Worm (Caenorhabditis elegans): ENCODE data around the gene ZC477.2.

Gene ZC477.2

ce11 chrIV:7083382-7083784 lies 24.6 kb upstream of the ZC477.2 start, which contains the start of gene Y43B11AR.3 (continued):
- TF ChIP-seq zip-11 (GFP tag; IDR thresholded peaks at IDR 0.05) (no peak), set-16 (GFP tag; IDR thresholded peaks at IDR 0.05) (no peak), pqm-1 (tag; optimal IDR thresholded peaks at IDR 0.05) (no peak)

- TF ChIP-seq saeg-2 (GFP tag; IDR thresholded peaks at IDR 0.05) = no peak
- TF ChIP-seq aly-2 (tag; optimal IDR thresholded peaks at IDR 0.05) = no peak
- TF ChIP-seq egl-27 (tag; optimal IDR thresholded peaks at IDR 0.05) = no peak
- TF ChIP-seq Y48G9A.11 (GFP tag; IDR thresholded peaks at IDR 0.05) = 0 out of 2 replicates have a peak, but pooled peaks have one; percentile 26
- TF ChIP-seq nhr-102 (tag; optimal IDR thresholded peaks at IDR 0.05) = no peak
- TF ChIP-seq dve-1 (tag; optimal IDR thresholded peaks at IDR 0.05; ENCODE audit: insufficient read depth) = no peak
- TF ChIP-seq zag-1 (tag; optimal IDR thresholded peaks at IDR 0.05) = no peak
- TF ChIP-seq lin-13 (GFP tag; optimal IDR thresholded peaks at IDR 0.05) = no peak
- peak; percentile 69 for TF ChIP-seq aha-1 (tag)
- no peak for TF ChIP-seq lim-7 (GFP tag; IDR thresholded peaks at IDR 0.05)
- TF ChIP-seq dmd-9 (GFP tag; IDR thresholded peaks at IDR 0.05) = no peak
- no peak for TF ChIP-seq F49E8.2 (tag; optimal IDR thresholded peaks at IDR 0.05; ENCODE audit: borderline replicate concordance)
- TF ChIP-seq nhr-42 (GFP tag; IDR thresholded peaks at IDR 0.05) = 0 out of 2 replicates have a peak, but pooled peaks have one; percentile 22
Observed at ce11 chrIV:7083976-7084375, 24.0 kb upstream of the ZC477.2 start.

- TF ChIP-seq lin-38 (GFP tag; IDR thresholded peaks at IDR 0.05) (peak; percentile 97), dmd-9 (GFP tag; IDR thresholded peaks at IDR 0.05) (peak; percentile 69), ztf-7 (tag; optimal IDR thresholded peaks at IDR 0.05) (no peak), vab-7 (GFP tag; IDR thresholded peaks at IDR 0.05) (peak; percentile 50; the same call in 1 of the 2 replicates), zag-1 (tag; optimal IDR thresholded peaks at IDR 0.05) (no peak), daf-19 (GFP tag; conservative IDR thresholded peaks at IDR 0.05) (0 out of 2 replicates have a peak, but pooled peaks have one; percentile 64), Y75B8A.6 (GFP tag; IDR thresholded peaks at IDR 0.05) (no peak), jun-1 (tag; optimal IDR thresholded peaks at IDR 0.05) (peak; percentile 23), F10B5.3 (tag; optimal IDR thresholded peaks at IDR 0.05) (no peak), attf-4 (tag; optimal IDR thresholded peaks at IDR 0.05) (no peak), nhr-25 (tag; optimal IDR thresholded peaks at IDR 0.05; ENCODE audit: borderline replicate concordance, insufficient read depth) (peak; percentile 43), ces-1 (GFP tag; optimal IDR thresholded peaks at IDR 0.05) (no peak), daf-8 (GFP tag; IDR thresholded peaks at IDR 0.05) (no peak), F26F4.8 (GFP tag; conservative IDR thresholded peaks at IDR 0.05) (no peak), nhr-237 (tag; optimal IDR thresholded peaks at IDR 0.05) (no peak), skn-1 (tag; optimal IDR thresholded peaks at IDR 0.05) (no peak), spr-3 (GFP tag; optimal IDR thresholded peaks at IDR 0.05) (no peak), unc-62 (GFP tag; optimal IDR thresholded peaks at IDR 0.05 in 1 of 2) (peak in 1 of 2 experiments; percentile 41), unc-62 (tag; optimal IDR thresholded peaks at IDR 0.05) (no peak), ceh-20 (GFP tag; IDR thresholded peaks at IDR 0.05) (peak; percentile 79), nhr-42 (GFP tag; IDR thresholded peaks at IDR 0.05) (0 out of 2 replicates have a peak, but pooled peaks have one; percentile 66), dpl-1 (GFP tag; optimal IDR thresholded peaks at IDR 0.05) (peak; percentile 87), lin-39 (tag; optimal IDR thresholded peaks at IDR 0.05) (no peak), ceh-44 (GFP tag; IDR thresholded peaks at IDR 0.05) (0 out of 2 replicates have a peak, but pooled peaks have one; percentile 5), fos-1 (tag; optimal IDR thresholded peaks at IDR 0.05) (no peak), nhr-77 (tag; optimal IDR thresholded peaks at IDR 0.05) (peak; percentile 86), ztf-11 (tag; optimal IDR thresholded peaks at IDR 0.05) (no peak), F49E8.2 (tag; optimal IDR thresholded peaks at IDR 0.05; ENCODE audit: borderline replicate concordance) (no peak), hmg-1.1 (GFP tag; IDR thresholded peaks at IDR 0.05) (no peak; the same call in 1 of the 2 replicates), Y48G9A.11 (GFP tag; IDR thresholded peaks at IDR 0.05) (0 out of 2 replicates have a peak, but pooled peaks have one; percentile 46), nhr-10 (tag; optimal IDR thresholded peaks at IDR 0.05) (no peak), aha-1 (tag) (peak; percentile 97), mdl-1 (tag; optimal IDR thresholded peaks at IDR 0.05) (peak in 1 of 2 experiments; percentile 57), ceh-82 (tag; optimal IDR thresholded peaks at IDR 0.05) (no peak), rbr-2 (tag; optimal IDR thresholded peaks at IDR 0.05) (peak; percentile 75), daf-12 (tag; optimal IDR thresholded peaks at IDR 0.05) (no peak), zfp-2 (tag; optimal IDR thresholded peaks at IDR 0.05) (peak; percentile 51), ceh-28 (tag; optimal IDR thresholded peaks at IDR 0.05) (no peak)
Observed at ce11 chrIV:7084632-7085160, 23.3 kb upstream of the ZC477.2 start, which contains the start of gene rps-4. Gene rps-4, minus strand, starts transcription at chrIV:7084682.
